Worm (Caenorhabditis elegans) whole organism, L2 larva: ENCODE data around the gene crn-6.

Experiments used
- C34F6.9 ChIP-seq: fragments of 150-350 bp; optimal IDR thresholded peaks from 2 replicates; lab custom pipeline; 2014; ENCODE audit warnings: missing biosample characterization, missing genetic modification characterization
- F13H6.1 ChIP-seq: sonication (generic microtip); optimal IDR thresholded peaks from 2 replicates; lab custom pipeline; 2016; ENCODE audit warnings: missing genetic modification characterization, missing compliant biosample characterization
- R02D3.7 ChIP-seq: fragments of 150-350 bp; optimal IDR thresholded peaks from 2 replicates; lab custom pipeline; 2014; ENCODE audit warnings: missing biosample characterization, missing genetic modification characterization
- Y55F3AM.14 ChIP-seq: fragments of 200-800 bp; sonication (Bioruptor generic); optimal IDR thresholded peaks from 2 replicates; lab custom pipeline; 2018; ENCODE audit warnings: mild to moderate bottlenecking, missing genetic modification characterization, missing compliant biosample characterization
- alr-1 ChIP-seq: fragments of 150-350 bp; optimal IDR thresholded peaks from 2 replicates; lab custom pipeline; 2014; ENCODE audit warnings: missing biosample characterization, missing genetic modification characterization
- aly-2 ChIP-seq: fragments of 150-350 bp; optimal IDR thresholded peaks from 2 replicates; lab custom pipeline; 2014; ENCODE audit warnings: missing biosample characterization, missing genetic modification characterization
- ama-1 ChIP-seq: fragments of 150-350 bp; optimal IDR thresholded peaks from 2 replicates; lab custom pipeline; 2018; ENCODE audit warnings: inconsistent platforms
- blmp-1 ChIP-seq: sonication (generic microtip); optimal IDR thresholded peaks from 2 replicates; lab custom pipeline; 2017; ENCODE audit warnings: missing genetic modification characterization, mild to moderate bottlenecking, missing compliant biosample characterization, antibody characterized with exemption, moderate library complexity; ENCODE audit not compliant: insufficient read depth
- ceh-82 ChIP-seq: fragments of 150-350 bp; optimal IDR thresholded peaks from 2 replicates; lab custom pipeline; 2014; ENCODE audit warnings: missing biosample characterization, missing genetic modification characterization
- crh-2 ChIP-seq: sonication (generic microtip); optimal IDR thresholded peaks from 2 replicates; lab custom pipeline; 2017; ENCODE audit warnings: missing biosample characterization, missing genetic modification characterization
- egl-27 ChIP-seq: sonication (generic microtip); optimal IDR thresholded peaks from 3 replicates; lab custom pipeline; 2017; ENCODE audit warnings: missing biosample characterization, missing genetic modification reagents, missing genetic modification characterization
- fos-1 ChIP-seq: fragments of 150-350 bp; optimal IDR thresholded peaks from 2 replicates; lab custom pipeline; 2014; ENCODE audit warnings: missing biosample characterization, missing genetic modification characterization
- gmeb-1 ChIP-seq: fragments of 150-350 bp; optimal IDR thresholded peaks from 2 replicates; lab custom pipeline; 2014; ENCODE audit warnings: missing biosample characterization, missing genetic modification characterization
- lin-11 ChIP-seq: fragments of 150-350 bp; sonication (generic microtip); optimal IDR thresholded peaks from 2 replicates; lab custom pipeline; 2014; ENCODE audit warnings: missing biosample characterization, missing genetic modification characterization, inconsistent platforms, mixed read lengths
- lin-13 ChIP-seq: fragments of 150-350 bp; optimal IDR thresholded peaks from 2 replicates; lab custom pipeline; 2014; ENCODE audit warnings: missing biosample characterization, missing genetic modification reagents, missing genetic modification characterization
- lin-39 ChIP-seq: fragments of 150-350 bp; optimal IDR thresholded peaks from 2 replicates; lab custom pipeline; 2014; ENCODE audit warnings: missing biosample characterization, missing genetic modification reagents, missing genetic modification characterization
- lsy-2 ChIP-seq, 2 experiments: fragments of 150-350 bp in 1 of 2; sonication (generic microtip) in 1 of 2; optimal IDR thresholded peaks; 2 replicates each; lab custom pipeline; 2014 to 2017; ENCODE audit warnings: missing biosample characterization in 2 of 2, missing genetic modification characterization in 2 of 2
- mbf-1 ChIP-seq: sonication (generic microtip); optimal IDR thresholded peaks from 2 replicates; lab custom pipeline; 2017; ENCODE audit warnings: missing biosample characterization, missing genetic modification characterization
- mdl-1 ChIP-seq, 2 experiments: fragments of 150-350 bp in 1 of 2; sonication (generic microtip) in 1 of 2; optimal IDR thresholded peaks; 2 replicates each; lab custom pipeline; 2017; ENCODE audit warnings: missing biosample characterization in 2 of 2, missing genetic modification characterization in 2 of 2
- nhr-10 ChIP-seq: sonication (generic microtip); optimal IDR thresholded peaks from 2 replicates; lab custom pipeline; 2017; ENCODE audit warnings: missing biosample characterization, missing genetic modification characterization
- nhr-11 ChIP-seq: fragments of 150-350 bp; optimal IDR thresholded peaks from 2 replicates; lab custom pipeline; 2014; ENCODE audit warnings: missing biosample characterization, missing genetic modification characterization
- nhr-12 ChIP-seq: fragments of 150-350 bp; optimal IDR thresholded peaks from 2 replicates; lab custom pipeline; 2014; ENCODE audit warnings: missing biosample characterization, missing genetic modification characterization
- nhr-129 ChIP-seq: fragments of 150-350 bp; optimal IDR thresholded peaks from 2 replicates; lab custom pipeline; 2014; ENCODE audit warnings: missing biosample characterization, missing genetic modification characterization
- nhr-21 ChIP-seq: fragments of 150-350 bp; optimal IDR thresholded peaks from 2 replicates; lab custom pipeline; 2014; ENCODE audit warnings: missing biosample characterization, missing genetic modification characterization
- nhr-23 ChIP-seq: fragments of 150-350 bp; optimal IDR thresholded peaks from 2 replicates; lab custom pipeline; 2014; ENCODE audit warnings: missing biosample characterization, missing genetic modification reagents, missing genetic modification characterization
- nhr-237 ChIP-seq: fragments of 150-350 bp; optimal IDR thresholded peaks from 2 replicates; lab custom pipeline; 2014; ENCODE audit warnings: missing biosample characterization, missing genetic modification characterization
- nhr-6 ChIP-seq: fragments of 150-350 bp; optimal IDR thresholded peaks from 2 replicates; lab custom pipeline; 2014; ENCODE audit warnings: missing biosample characterization, missing genetic modification characterization
- skn-1 ChIP-seq: sonication (generic microtip); optimal IDR thresholded peaks from 2 replicates; lab custom pipeline; 2017; ENCODE audit warnings: missing biosample characterization, missing genetic modification characterization
- sma-3 ChIP-seq: sonication (generic microtip); optimal IDR thresholded peaks from 2 replicates; lab custom pipeline; 2016; ENCODE audit warnings: missing genetic modification reagents, missing genetic modification characterization, missing compliant biosample characterization
- sma-9 ChIP-seq, 2 experiments: fragments of 150-350 bp in 1 of 2; sonication (generic microtip) in 1 of 2; optimal IDR thresholded peaks; 2 replicates each; lab custom pipeline; 2014 to 2016; ENCODE audit warnings: missing genetic modification characterization in 2 of 2, mild to moderate bottlenecking in 1 of 2, missing biosample characterization in 1 of 2, missing compliant biosample characterization in 1 of 2, missing genetic modification reagents in 1 of 2, moderate library complexity in 1 of 2
- unc-55 ChIP-seq: fragments of 150-350 bp; sonication (generic microtip); optimal IDR thresholded peaks from 3 replicates; lab custom pipeline; 2014; ENCODE audit warnings: missing biosample characterization, missing genetic modification reagents, missing genetic modification characterization
- unc-62 ChIP-seq: fragments of 150-350 bp; optimal IDR thresholded peaks from 2 replicates; lab custom pipeline; 2014; ENCODE audit warnings: missing biosample characterization, missing genetic modification reagents, missing genetic modification characterization
- ztf-11 ChIP-seq: sonication (generic microtip); optimal IDR thresholded peaks from 2 replicates; lab custom pipeline; 2017; ENCODE audit warnings: missing biosample characterization, missing genetic modification characterization
- ztf-4 ChIP-seq: fragments of 150-350 bp; optimal IDR thresholded peaks from 2 replicates; lab custom pipeline; 2014; ENCODE audit warnings: missing biosample characterization, missing genetic modification characterization

crn-6 gene

ce11 chrIII:9373779-9374178, 6.7 kb downstream of the crn-6 start:
- TF ChIP-seq nhr-10 (tag; lab: Kevin White, UChicago) (no peak), nhr-237 (tag; lab: Kevin White, UChicago) (no peak)

- TF ChIP-seq nhr-11 (tag; lab: Kevin White, UChicago) = no peak
- no peak for TF ChIP-seq fos-1 (tag; lab: Kevin White, UChicago)
- TF ChIP-seq nhr-10 (tag; lab: Kevin White, UChicago) = no peak
- TF ChIP-seq F13H6.1 (tag; lab: Kevin White, UChicago) = no peak
- TF ChIP-seq C34F6.9 (tag; lab: Kevin White, UChicago) = no peak
- TF ChIP-seq skn-1 (tag; lab: Kevin White, UChicago) = no peak
- no peak for TF ChIP-seq lin-39 (tag; lab: Kevin White, UChicago)
- no peak for TF ChIP-seq mbf-1 (tag; lab: Kevin White, UChicago)
- no peak for TF ChIP-seq lin-13 (GFP tag; lab: Kevin White, UChicago)
- TF ChIP-seq unc-55 (GFP tag; lab: Kevin White, UChicago) = no peak
- TF ChIP-seq nhr-23 (tag; lab: Kevin White, UChicago) = no peak
- no peak for TF ChIP-seq ceh-82
- TF ChIP-seq ama-1 (lab: Kevin White, UChicago) = no peak
- no peak for TF ChIP-seq gmeb-1 (tag; lab: Kevin White, UChicago)
- no peak for TF ChIP-seq R02D3.7
- TF ChIP-seq nhr-12 = no peak
- no peak for TF ChIP-seq aly-2 (tag; lab: Kevin White, UChicago)
These were observed 9.6 kb downstream of the crn-6 start for ce11 chrIII:9376701-9377100.

ce11 chrIII:9383496-9383895, 16.4 kb downstream of the crn-6 start, which contains the start of gene tkr-1:
Gene tkr-1, plus strand, starts transcription at chrIII:9383796.
- TF ChIP-seq alr-1 (tag; lab: Kevin White, UChicago) (no peak), nhr-6 (no peak), ztf-11 (tag; lab: Kevin White, UChicago) (no peak), nhr-11 (tag; lab: Kevin White, UChicago) (no peak), aly-2 (tag; lab: Kevin White, UChicago) (no peak), lin-39 (tag; lab: Kevin White, UChicago) (no peak), gmeb-1 (tag; lab: Kevin White, UChicago) (no peak), ztf-4 (tag; lab: Kevin White, UChicago) (no peak), nhr-237 (tag; lab: Kevin White, UChicago) (no peak), blmp-1 (tag; lab: Kevin White, UChicago) (no peak), nhr-21 (no peak), nhr-12 (no peak), egl-27 (tag; lab: Kevin White, UChicago) (no peak)

ce11 chrIII:9385543-9385942, 18.5 kb downstream of the crn-6 start, which contains the start of gene C38C10.3:
Gene C38C10.3, minus strand, starts transcription at chrIII:9385643.
- TF ChIP-seq ama-1 (lab: Kevin White, UChicago) = no peak
- TF ChIP-seq Y55F3AM.14 (GFP tag; lab: Kevin White, UChicago) = no peak
- TF ChIP-seq skn-1 (tag; lab: Kevin White, UChicago) = no peak
- no peak for TF ChIP-seq unc-55 (GFP tag; lab: Kevin White, UChicago)
- no peak for TF ChIP-seq unc-62 (GFP tag; lab: Kevin White, UChicago)
- TF ChIP-seq, all 48 proteins: peak for 0

ce11 chrIII:9390007-9390406, 22.9 kb downstream of the crn-6 start, which contains the start of gene slc-17.2:
Gene slc-17.2, minus strand, starts transcription at chrIII:9390107.
- TF ChIP-seq nhr-129 (tag; lab: Kevin White, UChicago) (no peak), lin-11 (tag; lab: Kevin White, UChicago) (peak; percentile 5), mdl-1 (tag; optimal IDR thresholded peaks at IDR 0.05; lab: Kevin White, UChicago) (no peak), R02D3.7 (no peak)

- TF ChIP-seq sma-3 (no peak), mbf-1 (tag; lab: Kevin White, UChicago) (no peak), lsy-2 (tag; optimal IDR thresholded peaks at IDR 0.05; lab: Kevin White, UChicago) (peak in 1 of 2 experiments; percentile 58), Y55F3AM.14 (GFP tag; lab: Kevin White, UChicago) (no peak), unc-55 (GFP tag; lab: Kevin White, UChicago) (peak; percentile 14), crh-2 (tag; lab: Kevin White, UChicago) (peak; percentile 12), mdl-1 (tag; optimal IDR thresholded peaks at IDR 0.05; lab: Kevin White, UChicago) (peak; percentile 22 to 67), sma-9 (GFP tag; optimal IDR thresholded peaks at IDR 0.05; lab: Kevin White, UChicago) (peak; percentile 1), sma-9 (tag; optimal IDR thresholded peaks at IDR 0.05; lab: Kevin White, UChicago) (no peak), nhr-129 (tag; lab: Kevin White, UChicago) (peak; percentile 38)
These were observed 23.9 kb downstream of the crn-6 start for ce11 chrIII:9390924-9391323.
